Worm (Caenorhabditis elegans) whole organism, L4 larva: ENCODE measurements around the gene skr-6.

ENCODE experiments used
- Y5F2A.4 ChIP-seq: fragments of 200-800 bp; sonication (Bioruptor generic); optimal IDR thresholded peaks from 2 replicates; lab custom pipeline; 2018; ENCODE audit warnings: mild to moderate bottlenecking, missing genetic modification characterization, missing compliant biosample characterization
- ceh-62 ChIP-seq: sonication (generic microtip); optimal IDR thresholded peaks from 2 replicates; lab custom pipeline; 2017; ENCODE audit warnings: missing biosample characterization, missing genetic modification characterization
- mdl-1 ChIP-seq, 2 experiments: fragments of 150-350 bp in 1 of 2; sonication (generic microtip) in 1 of 2; optimal IDR thresholded peaks; 2 replicates each; lab custom pipeline; 2014 to 2017; ENCODE audit warnings: missing biosample characterization in 2 of 2, missing genetic modification characterization in 2 of 2
- nhr-11 ChIP-seq: fragments of 150-350 bp; optimal IDR thresholded peaks from 2 replicates; lab custom pipeline; 2014; ENCODE audit warnings: missing biosample characterization, missing genetic modification characterization
- nhr-76 ChIP-seq: fragments of 150-350 bp; optimal IDR thresholded peaks from 2 replicates; lab custom pipeline; 2014; ENCODE audit warnings: missing biosample characterization, missing genetic modification characterization
- snpc-4 ChIP-seq: fragments of 150-350 bp; optimal IDR thresholded peaks from 2 replicates; lab custom pipeline; 2014; ENCODE audit warnings: missing biosample characterization, missing genetic modification characterization

DNA sequence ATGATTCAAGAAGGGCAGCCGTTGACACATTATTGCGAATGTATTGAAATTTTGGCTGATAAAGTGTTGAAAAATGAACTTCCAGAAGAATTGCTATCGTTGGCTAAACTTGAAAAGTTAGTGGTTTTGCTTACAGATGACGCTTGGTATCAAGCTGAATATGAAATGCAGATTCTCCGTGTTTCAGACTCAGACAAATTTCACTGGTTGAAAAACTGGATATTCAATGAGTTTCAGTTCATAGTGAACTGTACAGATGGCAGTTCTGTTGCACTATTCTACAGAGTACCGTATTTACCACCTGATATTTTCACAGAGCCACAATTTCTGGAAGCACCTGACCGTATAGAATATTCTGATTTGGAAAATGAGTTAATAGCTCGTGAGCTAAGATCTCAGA, 29.5 kb upstream of the skr-6 start:
- TF ChIP-seq nhr-76 = no peak
- no peak for TF ChIP-seq ceh-62
- no peak for TF ChIP-seq Y5F2A.4 (GFP tag; lab: Kevin White, UChicago)
- no peak for TF ChIP-seq snpc-4 (tag; lab: Kevin White, UChicago)
- TF ChIP-seq mdl-1 (tag; optimal IDR thresholded peaks at IDR 0.05; lab: Kevin White, UChicago) = no peak
- no peak for TF ChIP-seq nhr-11 (tag; lab: Kevin White, UChicago)
